Fruit fly (Drosophila melanogaster): ENCODE measurements around the gene Pi3K21B.

DNA sequence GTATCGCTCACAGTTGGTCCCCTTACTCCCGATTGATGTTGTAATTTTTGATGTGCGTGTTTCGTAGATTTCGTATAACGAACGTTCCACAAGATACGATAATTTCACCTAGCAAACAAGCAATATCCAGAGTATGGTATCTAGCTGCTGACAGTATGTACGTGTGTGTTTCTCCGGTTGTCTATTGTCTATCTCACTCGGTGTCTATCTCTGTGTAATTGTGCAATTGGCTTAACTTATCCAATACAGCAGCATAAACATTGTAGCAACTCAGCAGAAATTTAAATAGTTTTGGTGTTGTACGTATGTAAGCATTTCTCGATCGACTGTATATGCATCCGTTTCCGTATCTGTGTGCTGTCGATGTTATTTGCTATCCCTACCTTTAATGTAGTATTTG is 49.1 kb downstream of the Pi3K21B start:
- TF ChIP-seq Sin3A (optimal IDR thresholded peaks at IDR 0.05) (no peak), insv (optimal IDR thresholded peaks at IDR 0.05) (no peak)

All from Kc167 (cell line).